Fruit fly (Drosophila melanogaster) whole organism, embryonic: ENCODE results near the gene Klp64D.
A peak's percentile ranks its signal among the peaks of the same experiment; 100 is the strongest.

ENCODE experiments used
- CG10209 ChIP-seq: fragments of 200-800 bp; sonication (Bioruptor generic); optimal IDR thresholded peaks from 3 replicates; lab custom pipeline; 2017; ENCODE audit warnings: missing biosample characterization, mild to moderate bottlenecking, missing genetic modification characterization, missing genetic modification reagents
- CG1024 ChIP-seq: fragments of 200-800 bp; sonication (Bioruptor generic); IDR thresholded peaks from 2 replicates; pipeline ENCODE4 v1.3.6; 2022; ENCODE audit warnings: missing biosample characterization, missing genetic modification characterization
- CG10543 ChIP-seq: fragments of 200-800 bp; sonication (Bioruptor generic); optimal IDR thresholded peaks from 3 replicates; lab custom pipeline; 2017; ENCODE audit warnings: missing biosample characterization, mild to moderate bottlenecking, missing genetic modification characterization, moderate library complexity
- CG1233 ChIP-seq: fragments of 200-800 bp; sonication (Bioruptor generic); optimal IDR thresholded peaks from 4 replicates; lab custom pipeline; 2018; ENCODE audit warnings: missing biosample characterization, mild to moderate bottlenecking, missing genetic modification characterization
- CG13287 ChIP-seq: fragments of 200-800 bp; sonication (Bioruptor generic); IDR thresholded peaks from 2 replicates; pipeline ENCODE4 v1.3.6; 2022; ENCODE audit warnings: missing biosample characterization, missing genetic modification characterization; ENCODE audit not compliant: partially characterized antibody
- CG13775 ChIP-seq: fragments of 200-800 bp; sonication (Bioruptor generic); optimal IDR thresholded peaks from 3 replicates; lab custom pipeline; 2017; ENCODE audit warnings: missing biosample characterization, mild to moderate bottlenecking, missing genetic modification characterization
- CG13894 ChIP-seq: fragments of 200-800 bp; sonication (Bioruptor generic); optimal IDR thresholded peaks from 3 replicates; lab custom pipeline; 2018; ENCODE audit warnings: missing biosample characterization, mild to moderate bottlenecking, missing genetic modification characterization, moderate library complexity
- CG14860 ChIP-seq: fragments of 200-800 bp; sonication (Bioruptor generic); IDR thresholded peaks from 3 replicates; pipeline ENCODE4 v1.3.6; 2022; ENCODE audit warnings: missing biosample characterization, missing genetic modification characterization; ENCODE audit not compliant: partially characterized antibody
- CG16863 ChIP-seq: fragments of 200-800 bp; sonication (Bioruptor generic); optimal IDR thresholded peaks from 3 replicates; lab custom pipeline; 2016; ENCODE audit warnings: missing biosample characterization, missing genetic modification characterization
- CG2120 ChIP-seq: fragments of 200-800 bp; sonication (Bioruptor generic); optimal IDR thresholded peaks from 3 replicates; lab custom pipeline; 2016; ENCODE audit warnings: missing biosample characterization, missing genetic modification characterization
- CG2202 ChIP-seq: fragments of 200-800 bp; sonication (Bioruptor generic); optimal IDR thresholded peaks from 2 replicates; lab custom pipeline; 2018; ENCODE audit warnings: missing biosample characterization, mild to moderate bottlenecking, missing genetic modification characterization
- CG2875 ChIP-seq: fragments of 200-800 bp; sonication (Bioruptor generic); optimal IDR thresholded peaks from 2 replicates; lab custom pipeline; 2017; ENCODE audit warnings: missing biosample characterization, mild to moderate bottlenecking, missing genetic modification characterization, missing genetic modification reagents
- CG30020 ChIP-seq: fragments of 200-800 bp; optimal IDR thresholded peaks from 2 replicates; lab custom pipeline; 2019; ENCODE audit warnings: missing biosample characterization, mild to moderate bottlenecking, missing genetic modification characterization, moderate library complexity
- CG34376 ChIP-seq: fragments of 200-800 bp; sonication (Bioruptor generic); optimal IDR thresholded peaks from 2 replicates; lab custom pipeline; 2018; ENCODE audit warnings: missing biosample characterization, mild to moderate bottlenecking, missing genetic modification characterization
- CG3726 ChIP-seq: fragments of 200-800 bp; sonication (Bioruptor generic); IDR thresholded peaks from 3 replicates; pipeline ENCODE4, ENCODE4 v1.3.6; 2022; ENCODE audit warnings: missing biosample characterization, missing genetic modification characterization
- CG3838 ChIP-seq: fragments of 200-800 bp; sonication (Bioruptor generic); optimal IDR thresholded peaks from 3 replicates; lab custom pipeline; 2016; ENCODE audit warnings: missing biosample characterization, missing genetic modification characterization
- CG43689 ChIP-seq: fragments of 200-800 bp; sonication (Bioruptor generic); IDR thresholded peaks from 2 replicates; pipeline ENCODE4 v1.3.6; 2022; ENCODE audit warnings: missing biosample characterization, missing genetic modification characterization
- CG5245 ChIP-seq: fragments of 200-800 bp; sonication (Bioruptor generic); optimal IDR thresholded peaks from 3 replicates; lab custom pipeline; 2016; ENCODE audit warnings: missing biosample characterization, missing genetic modification characterization
- Camta ChIP-seq: fragments of 200-800 bp; sonication (Bioruptor generic); optimal IDR thresholded peaks from 2 replicates; lab custom pipeline; 2016; ENCODE audit warnings: missing biosample characterization, missing genetic modification characterization
- D ChIP-seq, 2 experiments: fragments of 200-800 bp in 1 of 2; fragments of >200 bp in 1 of 2; sonication (Bioruptor generic) in 1 of 2; optimal IDR thresholded peaks; 2 replicates in 1 of 2; 3 replicates in 1 of 2; lab custom pipeline; 2017; ENCODE audit warnings: mild to moderate bottlenecking in 1 of 2, missing biosample characterization in 1 of 2, missing genetic modification characterization in 1 of 2, missing genetic modification reagents in 1 of 2
- D19B ChIP-seq: fragments of 200-800 bp; sonication (Bioruptor generic); optimal IDR thresholded peaks from 2 replicates; lab custom pipeline; 2017; ENCODE audit warnings: missing biosample characterization, mild to moderate bottlenecking, missing genetic modification characterization
- Dbx ChIP-seq: fragments of 200-800 bp; sonication (Bioruptor generic); IDR thresholded peaks from 3 replicates; pipeline ENCODE4 v1.3.6; 2022; ENCODE audit warnings: missing biosample characterization, missing genetic modification characterization
- Dll ChIP-seq: fragments of 200-800 bp; sonication (Bioruptor generic); IDR thresholded peaks from 4 replicates; pipeline ENCODE4 v1.3.6; 2022; ENCODE audit warnings: missing biosample characterization, missing genetic modification characterization; ENCODE audit not compliant: partially characterized antibody
- Drgx ChIP-seq: fragments of 200-800 bp; sonication (Bioruptor generic); IDR thresholded peaks from 2 replicates; pipeline ENCODE4 v1.3.6; 2022; ENCODE audit warnings: missing biosample characterization, missing genetic modification characterization
- Fer2 ChIP-seq: fragments of 200-800 bp; sonication (Bioruptor generic); optimal IDR thresholded peaks from 2 replicates; lab custom pipeline; 2018; ENCODE audit warnings: missing biosample characterization, mild to moderate bottlenecking, missing genetic modification characterization, moderate library complexity
- H15 ChIP-seq: fragments of 200-800 bp; sonication (Bioruptor generic); IDR thresholded peaks from 3 replicates; pipeline ENCODE4 v1.3.6; 2022; ENCODE audit warnings: missing biosample characterization, missing genetic modification characterization
- HLH3B ChIP-seq: fragments of 200-800 bp; sonication (Bioruptor generic); IDR thresholded peaks from 2 replicates; pipeline ENCODE4 v1.3.6; 2022; ENCODE audit warnings: missing biosample characterization, missing genetic modification characterization
- Hmx ChIP-seq: fragments of 200-800 bp; sonication (Bioruptor generic); optimal IDR thresholded peaks from 2 replicates; lab custom pipeline; 2016; ENCODE audit warnings: missing biosample characterization, missing genetic modification characterization
- Hr78 ChIP-seq, 2 experiments: fragments of 200-800 bp in 1 of 2; fragments of >200 bp in 1 of 2; sonication (Bioruptor generic) in 1 of 2; optimal IDR thresholded peaks; 2 replicates each; lab custom pipeline; 2017 to 2019; ENCODE audit warnings: missing biosample characterization in 2 of 2, missing genetic modification characterization in 2 of 2, mild to moderate bottlenecking in 1 of 2, moderate library complexity in 1 of 2
- MTF-1 ChIP-seq: fragments of 200-800 bp; sonication (Bioruptor generic); optimal IDR thresholded peaks from 2 replicates; lab custom pipeline; 2018; ENCODE audit warnings: missing biosample characterization, mild to moderate bottlenecking, missing genetic modification characterization, borderline replicate concordance
- NC2β ChIP-seq: fragments of 200-800 bp; sonication (Bioruptor generic); optimal IDR thresholded peaks from 2 replicates; lab custom pipeline; 2016; ENCODE audit warnings: missing biosample characterization, missing genetic modification characterization
- NK7.1 ChIP-seq: fragments of 200-800 bp; sonication (Bioruptor generic); optimal IDR thresholded peaks from 3 replicates; lab custom pipeline; 2016; ENCODE audit warnings: missing biosample characterization, missing genetic modification characterization
- Nf-YB ChIP-seq: fragments of 200-800 bp; sonication (Bioruptor generic); optimal IDR thresholded peaks from 3 replicates; lab custom pipeline; 2019; ENCODE audit warnings: missing biosample characterization, mild to moderate bottlenecking, missing genetic modification characterization, moderate library complexity
- Ravus ChIP-seq: fragments of 200-800 bp; sonication (Bioruptor generic); IDR thresholded peaks from 2 replicates; pipeline ENCODE4 v1.3.6; 2022; ENCODE audit warnings: missing biosample characterization, missing genetic modification characterization
- bcd ChIP-seq: fragments of 200-800 bp; sonication (Bioruptor generic); optimal IDR thresholded peaks from 2 replicates; lab custom pipeline; 2017; ENCODE audit warnings: missing biosample characterization, mild to moderate bottlenecking, missing genetic modification characterization
- bigmax ChIP-seq: fragments of 200-800 bp; sonication (Bioruptor generic); optimal IDR thresholded peaks from 2 replicates; lab custom pipeline; 2018; ENCODE audit warnings: missing biosample characterization, mild to moderate bottlenecking, missing genetic modification characterization
- croc ChIP-seq: fragments of 200-800 bp; sonication (Bioruptor generic); conservative IDR thresholded peaks from 3 replicates; pipeline ENCODE4 v1.3.6; 2022; ENCODE audit warnings: missing biosample characterization, missing genetic modification characterization
- fd96Cb ChIP-seq: fragments of 200-800 bp; sonication (Bioruptor generic); optimal IDR thresholded peaks from 2 replicates; lab custom pipeline; 2018; ENCODE audit warnings: missing biosample characterization, mild to moderate bottlenecking, missing genetic modification characterization, moderate library complexity
- gce ChIP-seq: fragments of 200-800 bp; sonication (Bioruptor generic); IDR thresholded peaks from 3 replicates; pipeline ENCODE4 v1.3.6; 2022; ENCODE audit warnings: missing biosample characterization, missing genetic modification characterization
- gt ChIP-seq: fragments of 200-800 bp; sonication (Bioruptor generic); IDR thresholded peaks from 2 replicates; pipeline ENCODE4 v1.3.6; 2022; ENCODE audit warnings: missing biosample characterization, missing genetic modification characterization
- kni ChIP-seq: fragments of 200-800 bp; sonication (Bioruptor generic); optimal IDR thresholded peaks from 3 replicates; lab custom pipeline; 2017; ENCODE audit warnings: mild to moderate bottlenecking, missing biosample characterization, missing genetic modification reagents, missing genetic modification characterization
- org-1 ChIP-seq: fragments of 200-800 bp; sonication (Bioruptor generic); optimal IDR thresholded peaks from 2 replicates; lab custom pipeline; 2017; ENCODE audit warnings: missing biosample characterization, missing genetic modification characterization
- prd ChIP-seq, 3 experiments: fragments of >200 bp in 2 of 3; fragments of 200-800 bp in 1 of 3; sonication (Bioruptor generic) in 1 of 3; optimal IDR thresholded peaks in 2 of 3; IDR thresholded peaks in 1 of 3; 2 replicates in 2 of 3; 3 replicates in 1 of 3; pipeline versions ENCODE4 v1.3.6 to Lab custom; 2017 to 2022; ENCODE audit warnings: missing biosample characterization in 1 of 3, missing genetic modification characterization in 1 of 3
- pzg ChIP-seq: fragments of 200-800 bp; sonication (Bioruptor generic); optimal IDR thresholded peaks from 3 replicates; lab custom pipeline; 2018; ENCODE audit warnings: missing biosample characterization, mild to moderate bottlenecking, missing genetic modification characterization, moderate library complexity
- row ChIP-seq: fragments of 200-800 bp; sonication (Bioruptor generic); IDR thresholded peaks from 3 replicates; pipeline ENCODE4 v1.3.6; 2022; ENCODE audit warnings: missing biosample characterization, missing genetic modification characterization
- schlank ChIP-seq: fragments of 200-800 bp; sonication (Bioruptor generic); optimal IDR thresholded peaks from 2 replicates; lab custom pipeline; 2018; ENCODE audit warnings: missing biosample characterization, mild to moderate bottlenecking, missing genetic modification characterization
- sens ChIP-seq: fragments of 200-800 bp; sonication (Bioruptor generic); peaks from one replicate; lab custom pipeline; 2016; ENCODE audit warnings: missing biosample characterization, missing genetic modification characterization
- sob ChIP-seq: fragments of 200-800 bp; sonication (Bioruptor generic); IDR thresholded peaks from 2 replicates; pipeline ENCODE4 v1.3.6; 2022; ENCODE audit warnings: missing biosample characterization, missing genetic modification characterization
- tup ChIP-seq: fragments of 200-800 bp; sonication (Bioruptor generic); optimal IDR thresholded peaks from 2 replicates; lab custom pipeline; 2016; ENCODE audit warnings: missing biosample characterization, mild to moderate bottlenecking, missing genetic modification characterization, moderate library complexity

The Klp64D gene

DNA sequence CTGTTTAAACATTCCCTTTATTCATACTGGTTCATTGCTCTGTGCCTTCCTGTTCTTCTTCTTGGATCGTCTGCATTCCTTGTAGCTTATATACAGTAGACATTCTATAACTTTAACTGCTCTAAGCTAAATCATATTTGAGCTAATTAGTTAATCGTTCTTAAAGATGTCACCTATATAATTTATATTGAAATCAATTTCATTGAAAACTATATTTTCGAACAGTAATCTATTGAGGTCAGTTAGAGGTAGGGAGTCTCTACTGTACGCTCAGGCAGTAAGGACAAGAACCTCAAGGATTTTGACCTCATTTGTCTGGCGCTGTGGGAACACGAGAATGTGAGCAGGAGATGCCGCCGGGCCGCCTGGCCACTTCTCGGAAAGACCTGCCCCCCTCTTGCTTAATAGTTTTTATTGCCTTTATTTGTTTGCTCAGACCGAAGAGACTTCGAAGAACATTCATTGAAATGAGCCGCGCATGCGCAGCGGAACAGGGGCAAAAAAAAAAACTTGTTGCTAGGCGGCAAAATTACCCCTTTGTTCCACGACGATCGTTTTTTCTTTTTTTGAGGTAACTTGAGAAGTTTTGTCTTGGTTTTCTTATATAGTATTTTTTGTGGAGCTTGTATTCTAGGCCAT, 6.4 kb downstream of the Klp64D start (continued):
- no peak for TF ChIP-seq CG13287 (GFP tag; lab: Robert Waterston, UW)
- no peak for TF ChIP-seq CG13775 (GFP tag; lab: Kevin White, UChicago)
- no peak for TF ChIP-seq CG2875 (GFP tag; lab: Kevin White, UChicago)
- no peak for TF ChIP-seq CG3838 (GFP tag; lab: Kevin White, UChicago)
- peak; percentile 24 for TF ChIP-seq kni
- peak; percentile 95 for TF ChIP-seq sens (GFP tag; lab: Kevin White, UChicago)
- no peak for TF ChIP-seq schlank (tag; lab: Kevin White, UChicago)
- TF ChIP-seq Ravus (GFP tag; lab: Robert Waterston, UW): no peak
- TF ChIP-seq row (GFP tag; lab: Robert Waterston, UW): peak; percentile 55
- no peak for TF ChIP-seq CG13894 (tag; lab: Kevin White, UChicago)
- no peak for TF ChIP-seq NC2β (GFP tag; lab: Kevin White, UChicago)
- TF ChIP-seq Nf-YB (GFP tag; lab: Kevin White, UChicago): no peak
- peak; percentile 1 for TF ChIP-seq CG2202 (tag; lab: Kevin White, UChicago)
- no peak for TF ChIP-seq CG43689 (GFP tag; lab: Robert Waterston, UW)
- peak; percentile 14 for TF ChIP-seq CG10209 (GFP tag; lab: Kevin White, UChicago)
- TF ChIP-seq CG30020 (tag; lab: Kevin White, UChicago): no peak
- TF ChIP-seq tup (GFP tag; lab: Kevin White, UChicago): no peak
- TF ChIP-seq H15 (GFP tag; lab: Robert Waterston, UW): no peak
- no peak for TF ChIP-seq bcd (GFP tag; lab: Kevin White, UChicago)
- TF ChIP-seq CG3726 (GFP tag; lab: Robert Waterston, UW): no peak
- TF ChIP-seq NK7.1 (GFP tag; lab: Kevin White, UChicago): no peak
- no peak for TF ChIP-seq MTF-1
- TF ChIP-seq Drgx (GFP tag; lab: Robert Waterston, UW): no peak
- TF ChIP-seq org-1: no peak
- TF ChIP-seq CG34376 (GFP tag; lab: Kevin White, UChicago): no peak
- TF ChIP-seq prd (optimal IDR thresholded peaks at IDR 0.05; lab: Kevin White, UChicago): no peak
- TF ChIP-seq prd (GFP tag; IDR thresholded peaks at IDR 0.05; lab: Robert Waterston, UW): peak; percentile 91
- no peak for TF ChIP-seq CG14860 (GFP tag; lab: Robert Waterston, UW)
- no peak for TF ChIP-seq CG16863 (GFP tag; lab: Kevin White, UChicago)
- no peak for TF ChIP-seq CG10543 (GFP tag; lab: Kevin White, UChicago)
- no peak for TF ChIP-seq HLH3B (GFP tag; lab: Robert Waterston, UW)
- no peak for TF ChIP-seq Hmx (GFP tag; lab: Kevin White, UChicago)
- no peak for TF ChIP-seq gt
- no peak for TF ChIP-seq sob (GFP tag; lab: Robert Waterston, UW)
- no peak for TF ChIP-seq D19B
- no peak for TF ChIP-seq pzg (GFP tag; lab: Kevin White, UChicago)
- TF ChIP-seq fd96Cb (tag; lab: Kevin White, UChicago): peak; percentile 46
- no peak for TF ChIP-seq CG1024
- no peak for TF ChIP-seq CG2120
- TF ChIP-seq Dbx (GFP tag; lab: Robert Waterston, UW): no peak
- TF ChIP-seq CG5245 (GFP tag; lab: Kevin White, UChicago): peak; percentile 37
- TF ChIP-seq CG1233: no peak
- no peak for TF ChIP-seq Camta (GFP tag; lab: Kevin White, UChicago)
- peak; percentile 37; the same call in 1 of the 3 replicates for TF ChIP-seq croc (GFP tag; lab: Robert Waterston, UW)
- TF ChIP-seq Dll: no peak
- no peak for TF ChIP-seq gce
- no peak for TF ChIP-seq D (optimal IDR thresholded peaks at IDR 0.05; lab: Kevin White, UChicago)
- peak; percentile 34 for TF ChIP-seq D (GFP tag; optimal IDR thresholded peaks at IDR 0.05; lab: Kevin White, UChicago)
- TF ChIP-seq bigmax (GFP tag; lab: Kevin White, UChicago): no peak
- TF ChIP-seq Hr78 (GFP tag; optimal IDR thresholded peaks at IDR 0.05; lab: Kevin White, UChicago): no peak
- no peak for TF ChIP-seq Fer2 (tag; lab: Kevin White, UChicago)
